Fruit fly (Drosophila melanogaster): Measurements from ENCODE around the gene CG6650.

Gene CG6650

dm6 chr3L:14062702-14063101, 31.5 kb downstream of the CG6650 start:
- TF ChIP-seq toe (GFP tag; optimal IDR thresholded peaks at IDR 0.05) (no peak), CG7101 (tag; optimal IDR thresholded peaks at IDR 0.05) (no peak), pad (GFP tag; optimal IDR thresholded peaks at IDR 0.05) (no peak), tj (GFP tag; optimal IDR thresholded peaks at IDR 0.05) (no peak), CG11617 (GFP tag; optimal IDR thresholded peaks at IDR 0.05) (no peak), CG33017 (tag; optimal IDR thresholded peaks at IDR 0.05) (no peak), cic (GFP tag; optimal IDR thresholded peaks at IDR 0.05) (no peak), Crg-1 (GFP tag; optimal IDR thresholded peaks at IDR 0.05) (no peak), CG12768 (GFP tag; optimal IDR thresholded peaks at IDR 0.05) (no peak), Hr96 (GFP tag; optimal IDR thresholded peaks at IDR 0.05) (no peak), CG7045 (GFP tag; optimal IDR thresholded peaks at IDR 0.05) (no peak), kay (GFP tag; ENCODE audit: borderline replicate concordance) (no peak), Mnt (GFP tag; optimal IDR thresholded peaks at IDR 0.05) (no peak), CG5204 (GFP tag; optimal IDR thresholded peaks at IDR 0.05) (no peak), CG1620 (GFP tag; optimal IDR thresholded peaks at IDR 0.05) (no peak)

- no peak for TF ChIP-seq kay (GFP tag; ENCODE audit: borderline replicate concordance)
- TF ChIP-seq CG1620 (GFP tag; optimal IDR thresholded peaks at IDR 0.05): no peak
- TF ChIP-seq cnc (optimal IDR thresholded peaks at IDR 0.05): no peak
- no peak for TF ChIP-seq pad (GFP tag; optimal IDR thresholded peaks at IDR 0.05)
- no peak for TF ChIP-seq Clk (GFP tag; optimal IDR thresholded peaks at IDR 0.05)
- no peak for TF ChIP-seq CG7045 (GFP tag; optimal IDR thresholded peaks at IDR 0.05)
- no peak for TF ChIP-seq CG14711 (tag; optimal IDR thresholded peaks at IDR 0.05)
- TF ChIP-seq CG5204 (GFP tag; optimal IDR thresholded peaks at IDR 0.05): no peak
Observed at dm6 chr3L:14063241-14064064, 32.2 kb downstream of the CG6650 start.

DNA sequence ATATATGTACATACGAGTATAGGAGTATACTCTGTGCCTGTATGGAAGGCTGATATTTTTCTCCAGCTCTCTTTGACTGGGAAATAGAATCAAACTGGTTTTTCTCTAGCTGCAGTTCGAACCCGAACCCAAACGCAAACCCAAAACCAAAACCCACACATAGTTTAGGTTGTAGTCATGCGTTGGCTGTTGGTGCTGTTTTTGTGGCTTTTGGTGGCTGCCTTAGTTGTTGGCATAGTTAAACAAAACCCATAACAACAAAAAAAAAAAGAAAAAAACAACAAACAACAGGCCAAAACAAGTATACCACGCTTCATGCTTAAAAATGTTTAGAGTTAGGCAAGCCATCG, 32.8 kb downstream of the CG6650 start:
- TF ChIP-seq CG1620 (GFP tag; optimal IDR thresholded peaks at IDR 0.05) (no peak), Crg-1 (GFP tag; optimal IDR thresholded peaks at IDR 0.05) (no peak), CG14711 (tag; optimal IDR thresholded peaks at IDR 0.05) (no peak), CG5204 (GFP tag; optimal IDR thresholded peaks at IDR 0.05) (no peak), CG12768 (GFP tag; optimal IDR thresholded peaks at IDR 0.05) (no peak), kay (GFP tag; ENCODE audit: borderline replicate concordance) (no peak), cic (GFP tag; optimal IDR thresholded peaks at IDR 0.05) (no peak), bab1 (GFP tag; optimal IDR thresholded peaks at IDR 0.05) (no peak)

DNA sequence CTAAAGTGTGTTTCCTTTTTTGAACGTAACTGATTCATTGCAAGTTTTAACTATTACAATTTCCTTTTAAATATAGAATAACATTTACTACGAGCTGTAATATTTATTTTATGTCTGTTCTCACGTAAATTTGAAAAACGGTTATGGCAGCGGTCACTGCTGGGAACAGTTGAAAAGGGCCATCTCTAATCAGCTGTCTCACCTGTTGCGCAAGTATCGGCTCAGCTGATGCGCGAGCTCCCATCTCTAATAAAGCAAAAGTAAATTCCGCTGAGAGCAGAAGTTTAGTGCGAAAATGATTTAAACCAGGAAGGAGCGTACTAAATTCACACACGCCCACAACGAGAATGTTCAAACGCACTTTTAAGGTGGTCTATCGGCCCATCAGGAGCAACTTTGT, 40.4 kb downstream of the CG6650 start, which contains the start of gene Pex1:
Gene Pex1 (plus strand): TSS at position 272 of the 400 bp plus-strand sequence.
- TF ChIP-seq cic (GFP tag; optimal IDR thresholded peaks at IDR 0.05): no peak
- no peak for TF ChIP-seq cnc (optimal IDR thresholded peaks at IDR 0.05)
- TF ChIP-seq Mnt (GFP tag; optimal IDR thresholded peaks at IDR 0.05): no peak
- peak; percentile 63 for TF ChIP-seq bab1 (GFP tag; optimal IDR thresholded peaks at IDR 0.05)
- TF ChIP-seq CG5204 (GFP tag; optimal IDR thresholded peaks at IDR 0.05): no peak
- no peak for TF ChIP-seq CG33017 (tag; optimal IDR thresholded peaks at IDR 0.05)
- no peak for TF ChIP-seq CG11617 (GFP tag; optimal IDR thresholded peaks at IDR 0.05)
- TF ChIP-seq Crg-1 (GFP tag; optimal IDR thresholded peaks at IDR 0.05): no peak
- no peak for TF ChIP-seq kay (GFP tag; ENCODE audit: borderline replicate concordance)
- no peak for TF ChIP-seq CG7045 (GFP tag; optimal IDR thresholded peaks at IDR 0.05)
- no peak for TF ChIP-seq CG1620 (GFP tag; optimal IDR thresholded peaks at IDR 0.05)
- TF ChIP-seq tj (GFP tag; optimal IDR thresholded peaks at IDR 0.05): peak; percentile 60

DNA sequence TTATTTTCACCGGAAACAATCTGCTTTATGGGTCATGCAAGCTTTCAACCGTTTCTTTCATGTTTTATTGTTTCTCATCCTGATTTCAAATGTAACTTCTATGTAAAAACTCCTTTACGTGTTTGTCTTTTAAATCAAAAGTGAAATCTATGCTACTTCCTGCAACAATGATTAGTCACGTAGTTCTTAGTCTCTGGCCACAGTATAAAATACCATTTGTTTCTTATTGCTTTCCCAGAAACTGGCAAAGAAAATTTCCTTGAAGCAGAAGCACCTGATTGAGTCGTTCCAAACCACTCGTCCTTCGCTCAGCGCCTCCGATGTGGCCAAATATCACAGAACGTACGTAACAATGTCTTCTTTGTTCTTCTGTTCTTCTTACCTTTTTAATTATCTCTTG, 44.2 kb downstream of the CG6650 start, which contains the start of gene btl:
Gene btl (plus strand): TSS at position 301 of the 400 bp plus-strand sequence.
- TF ChIP-seq Crg-1 (GFP tag; optimal IDR thresholded peaks at IDR 0.05): no peak
- TF ChIP-seq CG33017 (tag; optimal IDR thresholded peaks at IDR 0.05): no peak
- no peak for TF ChIP-seq CG12768 (GFP tag; optimal IDR thresholded peaks at IDR 0.05)
- no peak for TF ChIP-seq kay (GFP tag; ENCODE audit: borderline replicate concordance)
- no peak for TF ChIP-seq CG14711 (tag; optimal IDR thresholded peaks at IDR 0.05)
- TF ChIP-seq bab1 (GFP tag; optimal IDR thresholded peaks at IDR 0.05): no peak
- no peak for TF ChIP-seq ovo (GFP tag; optimal IDR thresholded peaks at IDR 0.05)
- no peak for TF ChIP-seq Clk (GFP tag; optimal IDR thresholded peaks at IDR 0.05)
- TF ChIP-seq CG7101 (tag; optimal IDR thresholded peaks at IDR 0.05): no peak
- no peak for TF ChIP-seq cic (GFP tag; optimal IDR thresholded peaks at IDR 0.05)
- no peak for TF ChIP-seq pad (GFP tag; optimal IDR thresholded peaks at IDR 0.05)
- no peak for TF ChIP-seq CG5204 (GFP tag; optimal IDR thresholded peaks at IDR 0.05)
- TF ChIP-seq CG1620 (GFP tag; optimal IDR thresholded peaks at IDR 0.05): no peak
- no peak for TF ChIP-seq tj (GFP tag; optimal IDR thresholded peaks at IDR 0.05)
- no peak for TF ChIP-seq Hr96 (GFP tag; optimal IDR thresholded peaks at IDR 0.05)

DNA sequence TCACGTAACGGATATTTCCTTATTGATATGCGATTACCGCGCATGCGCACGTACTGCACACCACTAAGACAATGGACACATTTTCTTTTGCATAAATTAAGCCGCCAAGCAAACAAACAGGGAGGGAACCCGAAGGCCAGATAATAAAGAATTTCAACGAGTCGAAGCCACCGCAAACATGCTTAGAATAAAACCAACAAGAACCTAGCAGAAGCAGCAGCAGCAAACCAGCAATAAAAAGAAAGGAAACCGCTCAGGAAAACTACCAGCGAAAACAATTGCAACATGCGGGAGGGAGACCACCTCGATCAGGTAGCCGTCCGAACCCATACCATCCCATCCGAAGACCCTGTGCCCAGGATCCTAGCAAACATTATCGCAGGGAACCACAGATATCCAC, 45.3 kb downstream of the CG6650 start:
- TF ChIP-seq Clk (GFP tag; optimal IDR thresholded peaks at IDR 0.05) (no peak), CG7101 (tag; optimal IDR thresholded peaks at IDR 0.05) (no peak), Hr96 (GFP tag; optimal IDR thresholded peaks at IDR 0.05) (no peak), cnc (optimal IDR thresholded peaks at IDR 0.05) (no peak)

DNA sequence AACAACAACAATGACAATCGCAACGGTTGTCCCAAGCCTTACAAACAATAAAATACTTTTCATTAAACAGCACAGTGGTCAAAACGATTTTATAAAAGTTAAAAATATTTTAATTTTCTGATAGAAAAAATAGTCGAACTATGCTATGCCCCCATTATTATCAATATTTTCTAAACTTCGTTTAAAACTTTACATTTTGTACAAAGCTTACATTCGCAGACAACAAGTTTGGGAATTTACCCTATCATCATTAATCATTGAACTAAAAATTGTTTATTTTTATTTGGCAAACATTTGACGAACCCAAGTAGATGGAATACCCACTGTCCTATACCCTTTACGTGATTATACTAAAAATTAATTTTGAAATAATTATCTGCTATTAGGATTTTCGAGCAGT, 47.0 kb downstream of the CG6650 start:
- TF ChIP-seq CG12768 (GFP tag; optimal IDR thresholded peaks at IDR 0.05) (no peak), Clk (GFP tag; optimal IDR thresholded peaks at IDR 0.05) (no peak), cic (GFP tag; optimal IDR thresholded peaks at IDR 0.05) (no peak), CG33017 (tag; optimal IDR thresholded peaks at IDR 0.05) (no peak), CG7101 (tag; optimal IDR thresholded peaks at IDR 0.05) (no peak), Mnt (GFP tag; optimal IDR thresholded peaks at IDR 0.05) (no peak), CG7045 (GFP tag; optimal IDR thresholded peaks at IDR 0.05) (no peak), Hr96 (GFP tag; optimal IDR thresholded peaks at IDR 0.05) (no peak), Crg-1 (GFP tag; optimal IDR thresholded peaks at IDR 0.05) (no peak), bab1 (GFP tag; optimal IDR thresholded peaks at IDR 0.05) (no peak), CG5204 (GFP tag; optimal IDR thresholded peaks at IDR 0.05) (no peak), pad (GFP tag; optimal IDR thresholded peaks at IDR 0.05) (no peak), CG14711 (tag; optimal IDR thresholded peaks at IDR 0.05) (no peak), ovo (GFP tag; optimal IDR thresholded peaks at IDR 0.05) (no peak)
